Fruit fly (Drosophila melanogaster) whole organism, embryonic: ENCODE data around the gene tup.

Source experiments
- Asciz ChIP-seq: fragments of 200-800 bp; sonication (Bioruptor generic); optimal IDR thresholded peaks from 2 replicates; lab custom pipeline; 2017; ENCODE audit warnings: missing biosample characterization, mild to moderate bottlenecking, missing genetic modification characterization, missing genetic modification reagents
- Awh ChIP-seq: fragments of 200-800 bp; sonication (Bioruptor generic); IDR thresholded peaks from 2 replicates; pipeline ENCODE4, ENCODE4 v1.3.6; 2022; ENCODE audit warnings: missing biosample characterization, missing genetic modification characterization
- CG10321 ChIP-seq: fragments of 200-800 bp; sonication (Bioruptor generic); IDR thresholded peaks from 2 replicates; pipeline ENCODE4 v1.3.6; 2022; ENCODE audit warnings: missing biosample characterization, missing genetic modification characterization
- CG10431 ChIP-seq: fragments of 200-800 bp; sonication (Bioruptor generic); optimal IDR thresholded peaks from 3 replicates; lab custom pipeline; 2018; ENCODE audit warnings: missing biosample characterization, mild to moderate bottlenecking, missing genetic modification characterization
- CG10979 ChIP-seq: fragments of 200-800 bp; sonication (Bioruptor generic); optimal IDR thresholded peaks from 2 replicates; lab custom pipeline; 2018; ENCODE audit warnings: missing biosample characterization, mild to moderate bottlenecking, missing genetic modification characterization, moderate library complexity
- CG11504 ChIP-seq: fragments of 200-800 bp; sonication (Bioruptor generic); optimal IDR thresholded peaks from 3 replicates; lab custom pipeline; 2019; ENCODE audit warnings: missing biosample characterization, mild to moderate bottlenecking, missing genetic modification characterization, moderate library complexity
- CG11696 ChIP-seq: fragments of 200-800 bp; sonication (Bioruptor generic); IDR thresholded peaks from 2 replicates; pipeline ENCODE4 v1.3.6; 2022; ENCODE audit warnings: missing biosample characterization, missing genetic modification characterization
- CG13894 ChIP-seq: fragments of 200-800 bp; sonication (Bioruptor generic); optimal IDR thresholded peaks from 3 replicates; lab custom pipeline; 2018; ENCODE audit warnings: missing biosample characterization, mild to moderate bottlenecking, missing genetic modification characterization, moderate library complexity
- CG15514 ChIP-seq: fragments of 200-800 bp; sonication (Bioruptor generic); optimal IDR thresholded peaks from 3 replicates; lab custom pipeline; 2017; ENCODE audit warnings: missing biosample characterization, missing genetic modification characterization, mild to moderate bottlenecking, moderate library complexity, missing genetic modification reagents
- CG1647 ChIP-seq: fragments of 200-800 bp; sonication (Bioruptor generic); optimal IDR thresholded peaks from 3 replicates; lab custom pipeline; 2016; ENCODE audit warnings: missing biosample characterization, missing genetic modification characterization
- CG17385 ChIP-seq: fragments of 200-800 bp; sonication (Bioruptor generic); optimal IDR thresholded peaks from 3 replicates; lab custom pipeline; 2018; ENCODE audit warnings: missing biosample characterization, mild to moderate bottlenecking, missing genetic modification characterization
- CG1832 ChIP-seq: fragments of 200-800 bp; sonication (Bioruptor generic); optimal IDR thresholded peaks from 2 replicates; lab custom pipeline; 2017; ENCODE audit warnings: missing biosample characterization, mild to moderate bottlenecking, missing genetic modification characterization, inconsistent platforms
- CG18476 ChIP-seq: fragments of 200-800 bp; sonication (Bioruptor generic); optimal IDR thresholded peaks from 2 replicates; lab custom pipeline; 2016; ENCODE audit warnings: missing biosample characterization, mild to moderate bottlenecking, missing genetic modification characterization
- CG2116 ChIP-seq: fragments of 200-800 bp; sonication (Bioruptor generic); optimal IDR thresholded peaks from 3 replicates; lab custom pipeline; 2018; ENCODE audit warnings: missing biosample characterization, mild to moderate bottlenecking, missing genetic modification characterization
- CG2129 ChIP-seq: fragments of 200-800 bp; sonication (Bioruptor generic); IDR thresholded peaks from 2 replicates; pipeline ENCODE4 v1.3.6; 2022; ENCODE audit warnings: missing biosample characterization, missing genetic modification characterization; ENCODE audit not compliant: partially characterized antibody
- CG31224 ChIP-seq: fragments of 200-800 bp; sonication (Bioruptor generic); IDR thresholded peaks from 2 replicates; pipeline ENCODE4 v1.3.6; 2022; ENCODE audit warnings: missing biosample characterization, missing genetic modification characterization
- CG4424 ChIP-seq: fragments of 200-800 bp; sonication (Bioruptor generic); optimal IDR thresholded peaks from 3 replicates; lab custom pipeline; 2016; ENCODE audit warnings: missing biosample characterization, missing genetic modification characterization
- CG6272 ChIP-seq: fragments of 200-800 bp; sonication (Bioruptor generic); IDR thresholded peaks from 2 replicates; pipeline ENCODE4 v1.3.6; 2022; ENCODE audit warnings: missing biosample characterization, missing genetic modification characterization
- CG6689 ChIP-seq: fragments of 200-800 bp; sonication (Bioruptor generic); IDR thresholded peaks from 2 replicates; pipeline ENCODE4 v1.3.6; 2022; ENCODE audit warnings: missing biosample characterization, missing genetic modification characterization
- CG7271 ChIP-seq: fragments of 200-800 bp; sonication (Bioruptor generic); optimal IDR thresholded peaks from 2 replicates; lab custom pipeline; 2018; ENCODE audit warnings: missing biosample characterization, mild to moderate bottlenecking, missing genetic modification characterization, moderate library complexity
- CG7357 ChIP-seq: fragments of 200-800 bp; sonication (Bioruptor generic); IDR thresholded peaks from 3 replicates; pipeline ENCODE4 v1.3.6; 2022; ENCODE audit warnings: missing biosample characterization, missing genetic modification characterization
- CG7556 ChIP-seq: fragments of 200-800 bp; sonication (Bioruptor generic); optimal IDR thresholded peaks from 2 replicates; lab custom pipeline; 2017; ENCODE audit warnings: missing biosample characterization, mild to moderate bottlenecking, missing genetic modification characterization
- Camta ChIP-seq: fragments of 200-800 bp; sonication (Bioruptor generic); optimal IDR thresholded peaks from 2 replicates; lab custom pipeline; 2016; ENCODE audit warnings: missing biosample characterization, missing genetic modification characterization
- Chrac-16 ChIP-seq: fragments of 200-800 bp; sonication (Bioruptor generic); optimal IDR thresholded peaks from 3 replicates; lab custom pipeline; 2016; ENCODE audit warnings: missing biosample characterization, missing genetic modification characterization
- CoRest ChIP-seq: fragments of 200-800 bp; sonication (Bioruptor generic); optimal IDR thresholded peaks from 3 replicates; lab custom pipeline; 2018; ENCODE audit warnings: missing biosample characterization, mild to moderate bottlenecking, missing genetic modification characterization, moderate library complexity
- CrebB ChIP-seq: fragments of 200-800 bp; sonication (Bioruptor generic); optimal IDR thresholded peaks from 3 replicates; lab custom pipeline; 2018; ENCODE audit warnings: missing biosample characterization, mild to moderate bottlenecking, missing genetic modification characterization
- Dll ChIP-seq: fragments of 200-800 bp; sonication (Bioruptor generic); IDR thresholded peaks from 4 replicates; pipeline ENCODE4 v1.3.6; 2022; ENCODE audit warnings: missing biosample characterization, missing genetic modification characterization; ENCODE audit not compliant: partially characterized antibody
- Dp ChIP-seq: fragments of 200-800 bp; sonication (Bioruptor generic); optimal IDR thresholded peaks from 2 replicates; lab custom pipeline; 2018; ENCODE audit warnings: missing biosample characterization, mild to moderate bottlenecking, missing genetic modification characterization, moderate library complexity
- Dref ChIP-seq: fragments of 200-800 bp; sonication (Bioruptor generic); IDR thresholded peaks from 2 replicates; pipeline ENCODE4 v1.3.6; 2022; ENCODE audit warnings: missing biosample characterization, missing genetic modification characterization
- E2f1 ChIP-seq: fragments of 200-800 bp; sonication (Bioruptor generic); IDR thresholded peaks from 2 replicates; pipeline ENCODE4 v1.3.6; 2022; ENCODE audit warnings: missing biosample characterization, missing genetic modification characterization
- E2f2 ChIP-seq: fragments of 200-800 bp; sonication (Bioruptor generic); IDR thresholded peaks from 2 replicates; pipeline ENCODE4 v1.3.6; 2022; ENCODE audit warnings: missing biosample characterization, missing genetic modification characterization
- ERR ChIP-seq: fragments of 200-800 bp; sonication (Bioruptor generic); optimal IDR thresholded peaks from 2 replicates; lab custom pipeline; 2016; ENCODE audit warnings: missing biosample characterization, missing genetic modification characterization
- Gsc ChIP-seq: fragments of 200-800 bp; sonication (Bioruptor generic); IDR thresholded peaks from 2 replicates; pipeline ENCODE4 v1.3.6; 2022; ENCODE audit warnings: missing biosample characterization, missing genetic modification characterization
- Hr3 ChIP-seq: fragments of 200-800 bp; sonication (Bioruptor generic); optimal IDR thresholded peaks from 3 replicates; lab custom pipeline; 2016; ENCODE audit warnings: missing biosample characterization, missing genetic modification characterization
- Meics ChIP-seq: fragments of 200-800 bp; sonication (Bioruptor generic); optimal IDR thresholded peaks from 2 replicates; lab custom pipeline; 2017; ENCODE audit warnings: missing biosample characterization, mild to moderate bottlenecking, missing genetic modification characterization
- NK7.1 ChIP-seq: fragments of 200-800 bp; sonication (Bioruptor generic); optimal IDR thresholded peaks from 3 replicates; lab custom pipeline; 2016; ENCODE audit warnings: missing biosample characterization, missing genetic modification characterization
- NfI ChIP-seq: fragments of 200-800 bp; sonication (Bioruptor generic); optimal IDR thresholded peaks from 3 replicates; lab custom pipeline; 2018; ENCODE audit warnings: missing biosample characterization, mild to moderate bottlenecking, missing genetic modification characterization, moderate library complexity
- ab ChIP-seq: fragments of 200-800 bp; sonication (Bioruptor generic); optimal IDR thresholded peaks from 2 replicates; lab custom pipeline; 2016; ENCODE audit warnings: missing biosample characterization, missing genetic modification characterization
- abd-A ChIP-seq: fragments of 200-800 bp; sonication (Bioruptor generic); optimal IDR thresholded peaks from 3 replicates; lab custom pipeline; 2019; ENCODE audit warnings: missing biosample characterization, mild to moderate bottlenecking, missing genetic modification characterization, moderate library complexity
- cg ChIP-seq: fragments of 200-800 bp; sonication (Bioruptor generic); optimal IDR thresholded peaks from 3 replicates; lab custom pipeline; 2019; ENCODE audit warnings: missing biosample characterization, mild to moderate bottlenecking, missing genetic modification characterization, moderate library complexity
- corto ChIP-seq: fragments of 200-800 bp; sonication (Bioruptor generic); optimal IDR thresholded peaks from 2 replicates; lab custom pipeline; 2016; ENCODE audit warnings: missing biosample characterization, mild to moderate bottlenecking, missing genetic modification characterization, moderate library complexity
- fd102C ChIP-seq: fragments of 200-800 bp; sonication (Bioruptor generic); optimal IDR thresholded peaks from 2 replicates; lab custom pipeline; 2018; ENCODE audit warnings: missing biosample characterization, mild to moderate bottlenecking, missing genetic modification characterization, moderate library complexity
- fd96Cb ChIP-seq: fragments of 200-800 bp; sonication (Bioruptor generic); optimal IDR thresholded peaks from 2 replicates; lab custom pipeline; 2018; ENCODE audit warnings: missing biosample characterization, mild to moderate bottlenecking, missing genetic modification characterization, moderate library complexity
- ftz-f1 ChIP-seq: fragments of 200-800 bp; sonication (Bioruptor generic); optimal IDR thresholded peaks from 2 replicates; lab custom pipeline; 2016; ENCODE audit warnings: missing biosample characterization, missing genetic modification characterization
- gcm2 ChIP-seq: fragments of 200-800 bp; sonication (Bioruptor generic); optimal IDR thresholded peaks from 2 replicates; lab custom pipeline; 2016; ENCODE audit warnings: missing biosample characterization, missing genetic modification characterization
- gro ChIP-seq: fragments of 200-800 bp; sonication (Bioruptor generic); optimal IDR thresholded peaks from 2 replicates; lab custom pipeline; 2016; ENCODE audit warnings: missing biosample characterization, missing genetic modification characterization
- kay ChIP-seq: fragments of 200-800 bp; sonication (Bioruptor generic); optimal IDR thresholded peaks from 2 replicates; lab custom pipeline; 2016; ENCODE audit warnings: missing biosample characterization, missing genetic modification characterization
- sima ChIP-seq: fragments of 200-800 bp; sonication (Bioruptor generic); optimal IDR thresholded peaks from 2 replicates; lab custom pipeline; 2016; ENCODE audit warnings: missing biosample characterization, missing genetic modification characterization
- tna ChIP-seq: fragments of 200-800 bp; sonication (Bioruptor generic); IDR thresholded peaks from 2 replicates; pipeline ENCODE4 v1.3.6; 2022; ENCODE audit warnings: missing biosample characterization, missing genetic modification characterization; ENCODE audit not compliant: partially characterized antibody
- z ChIP-seq: fragments of 200-800 bp; sonication (Bioruptor generic); IDR thresholded peaks from 3 replicates; pipeline ENCODE4 v1.3.6; 2022; ENCODE audit warnings: missing biosample characterization, missing genetic modification characterization

tup gene

DNA sequence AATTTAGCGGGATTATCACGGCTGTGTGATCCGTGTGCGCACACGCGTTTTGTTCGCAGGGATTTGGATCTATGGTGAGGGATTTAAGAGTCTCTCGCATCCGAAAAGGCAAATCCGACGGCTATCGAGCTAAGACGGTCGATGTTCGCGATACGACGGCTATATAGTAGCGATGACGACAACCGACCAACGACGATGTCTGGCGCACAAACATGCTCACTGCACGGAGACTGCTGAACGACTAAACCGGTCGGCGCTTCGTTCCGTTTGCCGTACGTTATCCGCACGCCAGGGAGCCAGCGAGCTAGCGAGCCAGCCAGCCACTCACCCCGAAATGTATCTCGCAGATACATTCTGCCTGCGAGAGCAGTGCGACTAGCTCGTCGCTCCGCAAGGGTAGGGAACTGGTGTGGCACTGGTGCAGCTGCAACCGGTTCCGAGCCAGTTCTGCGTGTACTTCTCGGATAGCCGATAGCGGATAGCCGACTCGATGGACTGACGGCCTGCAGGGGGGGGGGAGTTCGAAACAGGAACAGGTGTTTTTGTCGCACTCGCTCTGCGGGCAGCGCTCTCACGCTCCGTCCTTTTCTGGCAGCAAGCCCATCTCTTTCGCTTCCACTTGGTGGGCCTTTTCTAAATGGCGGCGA, at the start of gene tup (continued):
- TF ChIP-seq sima (GFP tag; lab: Kevin White, UChicago) (no peak), Hr3 (GFP tag; lab: Kevin White, UChicago) (no peak), CG1647 (GFP tag; lab: Kevin White, UChicago) (no peak), CG11696 (no peak), CG10321 (GFP tag; lab: Robert Waterston, UW) (peak; percentile 98), CoRest (tag; lab: Kevin White, UChicago) (peak; percentile 75), Dp (GFP tag; lab: Kevin White, UChicago) (no peak), CG2129 (GFP tag; lab: Robert Waterston, UW) (no peak), abd-A (tag; lab: Kevin White, UChicago) (peak; percentile 78), CG13894 (tag; lab: Kevin White, UChicago) (peak; percentile 31), ftz-f1 (GFP tag; lab: Kevin White, UChicago) (peak; percentile 52), ab (GFP tag; lab: Kevin White, UChicago) (no peak), Chrac-16 (no peak), Meics (GFP tag; lab: Kevin White, UChicago) (no peak), CG17385 (no peak), fd96Cb (tag; lab: Kevin White, UChicago) (no peak), Gsc (no peak), CG6272 (GFP tag; lab: Robert Waterston, UW) (no peak), CG7357 (no peak), CG11504 (tag; lab: Kevin White, UChicago) (peak; percentile 17), CG1832 (GFP tag; lab: Kevin White, UChicago) (peak; percentile 99), Camta (no peak), Asciz (GFP tag; lab: Kevin White, UChicago) (no peak), NK7.1 (GFP tag; lab: Kevin White, UChicago) (no peak), Awh (peak; percentile 17; the same call in 1 of the 2 replicates), Dll (0 out of 4 replicates have a peak, but pooled peaks have one; percentile 24), E2f2 (0 out of 2 replicates have a peak, but pooled peaks have one; percentile 12), tna (GFP tag; lab: Robert Waterston, UW) (no peak), kay (GFP tag; lab: Kevin White, UChicago) (no peak), CG2116 (GFP tag; lab: Kevin White, UChicago) (no peak), CG7556 (GFP tag; lab: Kevin White, UChicago) (no peak), z (GFP tag; lab: Robert Waterston, UW) (no peak), corto (GFP tag; lab: Kevin White, UChicago) (no peak), CG10979 (tag; lab: Kevin White, UChicago) (no peak), CG18476 (GFP tag; lab: Kevin White, UChicago) (no peak), fd102C (GFP tag; lab: Kevin White, UChicago) (no peak), Dref (no peak), gro (GFP tag; lab: Kevin White, UChicago) (no peak), CG10431 (GFP tag; lab: Kevin White, UChicago) (no peak), CG15514 (peak; percentile 73), cg (GFP tag; lab: Kevin White, UChicago) (peak; percentile 55), NfI (GFP tag; lab: Kevin White, UChicago) (no peak), gcm2 (GFP tag; lab: Kevin White, UChicago) (peak; percentile 25), CG6689 (GFP tag; lab: Robert Waterston, UW) (peak; percentile 25; the same call in 1 of the 2 replicates), CG31224 (no peak), E2f1 (no peak), CG4424 (no peak), ERR (GFP tag; lab: Kevin White, UChicago) (no peak), CrebB (tag; lab: Kevin White, UChicago) (peak; percentile 1), CG7271 (tag; lab: Kevin White, UChicago) (peak; percentile 7)
